Worm (Caenorhabditis elegans) whole organism, early embryonic: Measurements from ENCODE around the gene qns-1.

ENCODE experiments used
- B0310.2 ChIP-seq: sonication (generic microtip); optimal IDR thresholded peaks from 2 replicates; lab custom pipeline; 2016; ENCODE audit warnings: mild to moderate bottlenecking, missing genetic modification characterization, missing compliant biosample characterization
- F13C5.2 ChIP-seq: sonication (generic microtip); optimal IDR thresholded peaks from 2 replicates; lab custom pipeline; 2017; ENCODE audit warnings: mild to moderate bottlenecking, missing genetic modification characterization, inconsistent platforms, missing compliant biosample characterization
- aly-1 ChIP-seq: sonication (generic microtip); optimal IDR thresholded peaks from 2 replicates; lab custom pipeline; 2016; ENCODE audit warnings: missing genetic modification characterization, missing compliant biosample characterization
- ama-1 ChIP-seq: fragments of 150-350 bp; optimal IDR thresholded peaks from 2 replicates; lab custom pipeline; 2014
- ceh-13 ChIP-seq: fragments of 200-800 bp; sonication (Bioruptor generic); optimal IDR thresholded peaks from 2 replicates; lab custom pipeline; 2018; ENCODE audit warnings: mild to moderate bottlenecking, missing genetic modification characterization, missing compliant biosample characterization
- ceh-36 ChIP-seq: sonication (generic microtip); optimal IDR thresholded peaks from 2 replicates; lab custom pipeline; 2016; ENCODE audit warnings: missing genetic modification characterization, inconsistent platforms, missing compliant biosample characterization
- ets-7 ChIP-seq: sonication (generic microtip); optimal IDR thresholded peaks from 2 replicates; lab custom pipeline; 2016; ENCODE audit warnings: missing genotype, missing genetic modification characterization, missing compliant biosample characterization
- flt-1 ChIP-seq: fragments of 200-800 bp; sonication (Bioruptor generic); IDR thresholded peaks from 2 replicates; pipeline ENCODE4 v1.3.6; 2022; ENCODE audit warnings: missing genetic modification characterization, missing compliant biosample characterization
- hmbx-1 ChIP-seq: sonication (generic microtip); optimal IDR thresholded peaks from 2 replicates; lab custom pipeline; 2016; ENCODE audit warnings: mild to moderate bottlenecking, missing genetic modification characterization, missing compliant biosample characterization
- hmg-4 ChIP-seq: fragments of 200-800 bp; sonication (Bioruptor generic); optimal IDR thresholded peaks from 2 replicates; lab custom pipeline; 2018; ENCODE audit warnings: mild to moderate bottlenecking, missing genetic modification characterization, missing compliant biosample characterization
- hnd-1 ChIP-seq: sonication (generic microtip); optimal IDR thresholded peaks from 2 replicates; lab custom pipeline; 2016; ENCODE audit warnings: missing genetic modification characterization, missing compliant biosample characterization
- pes-1 ChIP-seq: fragments of 200-800 bp; sonication (Bioruptor generic); IDR thresholded peaks from 2 replicates; pipeline ENCODE4 v1.3.6; 2022; ENCODE audit warnings: missing genetic modification reagents, missing genetic modification characterization, missing compliant biosample characterization
- scrt-1 ChIP-seq: fragments of 200-800 bp; sonication (Bioruptor generic); IDR thresholded peaks from 2 replicates; pipeline ENCODE4 v1.3.6; 2022; ENCODE audit warnings: missing genetic modification characterization, missing compliant biosample characterization
- sea-1 ChIP-seq: fragments of 200-800 bp; sonication (Bioruptor generic); conservative IDR thresholded peaks from 2 replicates; pipeline ENCODE4 v1.3.6; 2022; ENCODE audit warnings: missing genetic modification characterization, missing compliant biosample characterization
- tbx-11 ChIP-seq: fragments of 200-800 bp; sonication (Bioruptor generic); IDR thresholded peaks from 2 replicates; pipeline ENCODE4 v1.3.6; 2022; ENCODE audit warnings: missing genetic modification characterization, missing compliant biosample characterization
- tbx-37 ChIP-seq: fragments of 200-800 bp; sonication (Bioruptor generic); conservative IDR thresholded peaks from 2 replicates; pipeline ENCODE4 v1.3.6; 2022; ENCODE audit warnings: missing genetic modification reagents, missing genetic modification characterization, missing compliant biosample characterization
- tra-4 ChIP-seq: sonication (generic microtip); optimal IDR thresholded peaks from 2 replicates; lab custom pipeline; 2017; ENCODE audit warnings: missing genetic modification characterization, missing compliant biosample characterization

Gene qns-1

ce11 chrIV:10174328-10174727, 44.8 kb downstream of the qns-1 start, which contains the start of gene pxf-1:
pxf-1 (minus strand) TSS chrIV:10174341.
- TF ChIP-seq flt-1 (GFP tag; lab: Robert Waterston, UW) (no peak), hmbx-1 (tag; lab: Kevin White, UChicago) (no peak), hmg-4 (GFP tag; lab: Kevin White, UChicago) (no peak), pes-1 (no peak), hnd-1 (tag; lab: Kevin White, UChicago) (no peak), scrt-1 (no peak), B0310.2 (tag; lab: Kevin White, UChicago) (no peak), ama-1 (lab: Kevin White, UChicago) (no peak), ets-7 (tag; lab: Kevin White, UChicago) (no peak), sea-1 (GFP tag; lab: Robert Waterston, UW) (no peak), aly-1 (no peak), tra-4 (tag; lab: Kevin White, UChicago) (no peak), tbx-37 (GFP tag; lab: Robert Waterston, UW) (no peak)

- TF ChIP-seq B0310.2 (tag; lab: Kevin White, UChicago) (no peak), hnd-1 (tag; lab: Kevin White, UChicago) (no peak), scrt-1 (no peak), aly-1 (no peak), ceh-13 (GFP tag; lab: Kevin White, UChicago) (no peak), pes-1 (no peak), hmbx-1 (tag; lab: Kevin White, UChicago) (no peak), ama-1 (lab: Kevin White, UChicago) (no peak), tbx-37 (GFP tag; lab: Robert Waterston, UW) (no peak), tbx-11 (GFP tag; lab: Robert Waterston, UW) (no peak), tra-4 (tag; lab: Kevin White, UChicago) (no peak), F13C5.2 (tag; lab: Kevin White, UChicago) (no peak), sea-1 (GFP tag; lab: Robert Waterston, UW) (no peak), ceh-36 (tag; lab: Kevin White, UChicago) (no peak), ets-7 (tag; lab: Kevin White, UChicago) (no peak), flt-1 (GFP tag; lab: Robert Waterston, UW) (no peak), hmg-4 (GFP tag; lab: Kevin White, UChicago) (no peak)
Observed at ce11 chrIV:10170808-10171207, 48.3 kb downstream of the qns-1 start.
